Fruit fly (Drosophila melanogaster) whole organism, pupa: ENCODE data around the gene CG31949.

Experiments
- CG10348 ChIP-seq: fragments of 200-800 bp; sonication (Bioruptor generic); IDR thresholded peaks from 2 replicates; pipeline ENCODE4 v1.3.6; 2022; ENCODE audit warnings: missing biosample characterization, missing genetic modification characterization
- CG12605 ChIP-seq: fragments of 200-800 bp; sonication (Bioruptor generic); IDR thresholded peaks from 2 replicates; pipeline ENCODE4 v1.3.6; 2022; ENCODE audit warnings: missing biosample characterization, missing genetic modification characterization
- CG13204 ChIP-seq: fragments of 200-800 bp; sonication (Bioruptor generic); optimal IDR thresholded peaks from 2 replicates; lab custom pipeline; 2018; ENCODE audit warnings: missing biosample characterization, mild to moderate bottlenecking, missing genetic modification characterization, moderate library complexity
- CG14655 ChIP-seq: fragments of 200-800 bp; sonication (Bioruptor generic); optimal IDR thresholded peaks from 3 replicates; lab custom pipeline; 2017; ENCODE audit warnings: mild to moderate bottlenecking, missing biosample characterization, missing genetic modification reagents, missing genetic modification characterization
- CG15710 ChIP-seq: fragments of 200-800 bp; sonication (Bioruptor generic); optimal IDR thresholded peaks from 2 replicates; lab custom pipeline; 2018; ENCODE audit warnings: missing biosample characterization, mild to moderate bottlenecking, missing genetic modification characterization, moderate library complexity
- CG17806 ChIP-seq: fragments of 200-800 bp; sonication (Bioruptor generic); optimal IDR thresholded peaks from 2 replicates; lab custom pipeline; 2018; ENCODE audit warnings: missing biosample characterization, mild to moderate bottlenecking, missing genetic modification characterization, moderate library complexity
- CG32121 ChIP-seq: fragments of 200-800 bp; sonication (Bioruptor generic); IDR thresholded peaks from 2 replicates; pipeline ENCODE4 v1.3.6; 2022; ENCODE audit warnings: missing biosample characterization, missing genetic modification characterization
- CG34367 ChIP-seq: fragments of 200-800 bp; sonication (Bioruptor generic); optimal IDR thresholded peaks from 2 replicates; lab custom pipeline; 2018; ENCODE audit warnings: missing biosample characterization, mild to moderate bottlenecking, missing genetic modification characterization
- CG4496 ChIP-seq: fragments of 200-800 bp; sonication (Bioruptor generic); IDR thresholded peaks from 3 replicates; pipeline ENCODE4 v1.3.6; 2022; ENCODE audit warnings: missing biosample characterization, missing genetic modification characterization
- CG8159 ChIP-seq: fragments of 200-800 bp; sonication (Bioruptor generic); optimal IDR thresholded peaks from 3 replicates; lab custom pipeline; 2018; ENCODE audit warnings: missing biosample characterization, mild to moderate bottlenecking, missing genetic modification characterization, moderate library complexity
- CG8301 ChIP-seq: fragments of 200-800 bp; sonication (Bioruptor generic); optimal IDR thresholded peaks from 2 replicates; lab custom pipeline; 2018; ENCODE audit warnings: missing biosample characterization, mild to moderate bottlenecking, missing genetic modification characterization
- CG9948 ChIP-seq: fragments of 200-800 bp; sonication (Bioruptor generic); optimal IDR thresholded peaks from 2 replicates; lab custom pipeline; 2018; ENCODE audit warnings: missing biosample characterization, mild to moderate bottlenecking, missing genetic modification characterization, moderate library complexity
- D1 ChIP-seq: fragments of 200-800 bp; sonication (Bioruptor generic); optimal IDR thresholded peaks from 2 replicates; lab custom pipeline; 2018; ENCODE audit warnings: missing biosample characterization, mild to moderate bottlenecking, missing genetic modification characterization, moderate library complexity
- EcR ChIP-seq: fragments of 200-800 bp; sonication (Bioruptor generic); optimal IDR thresholded peaks from 3 replicates; lab custom pipeline; 2019; ENCODE audit warnings: missing biosample characterization, missing genetic modification characterization, mild to moderate bottlenecking, moderate library complexity, missing genetic modification reagents
- Ets98B ChIP-seq: fragments of 200-800 bp; sonication (Bioruptor generic); IDR thresholded peaks from 2 replicates; pipeline ENCODE4 v1.3.6; 2022; ENCODE audit warnings: missing biosample characterization, missing genetic modification characterization
- Pif1A ChIP-seq: fragments of 200-800 bp; sonication (Bioruptor generic); optimal IDR thresholded peaks from 3 replicates; lab custom pipeline; 2016; ENCODE audit warnings: missing biosample characterization, missing genetic modification characterization
- Pif1B ChIP-seq: fragments of 200-800 bp; sonication (Bioruptor generic); optimal IDR thresholded peaks from 3 replicates; lab custom pipeline; 2016; ENCODE audit warnings: missing biosample characterization, missing genetic modification characterization
- Snoo ChIP-seq: fragments of 200-800 bp; sonication (Bioruptor generic); optimal IDR thresholded peaks from 3 replicates; lab custom pipeline; 2017; ENCODE audit warnings: missing biosample characterization, mild to moderate bottlenecking, missing genetic modification characterization, inconsistent platforms
- fd96Ca ChIP-seq: fragments of 200-800 bp; sonication (Bioruptor generic); IDR thresholded peaks from 3 replicates; pipeline ENCODE4 v1.3.6; 2022; ENCODE audit warnings: missing biosample characterization, missing genetic modification characterization
- gl ChIP-seq: fragments of 200-800 bp; sonication (Bioruptor generic); optimal IDR thresholded peaks from 2 replicates; lab custom pipeline; 2018; ENCODE audit warnings: missing biosample characterization, mild to moderate bottlenecking, missing genetic modification characterization
- rn ChIP-seq: fragments of 200-800 bp; sonication (Bioruptor generic); IDR thresholded peaks from 2 replicates; pipeline ENCODE4 v1.3.6; 2022; ENCODE audit warnings: missing biosample characterization, missing genetic modification characterization

Gene CG31949

dm6 chr2L:2265221-2265620, 34.7 kb upstream of the CG31949 start, which contains the start of gene CG34049:
CG34049 (minus strand) TSS chr2L:2265321.
- TF ChIP-seq CG15710 (tag; lab: Kevin White, UChicago) (no peak), EcR (GFP tag; lab: Kevin White, UChicago) (no peak), Pif1B (GFP tag; lab: Kevin White, UChicago) (no peak), Pif1A (GFP tag; lab: Kevin White, UChicago) (no peak), CG10348 (no peak), Snoo (no peak), fd96Ca (GFP tag; lab: Robert Waterston, UW) (no peak), CG4496 (GFP tag; lab: Robert Waterston, UW) (no peak)

- no peak for TF ChIP-seq Snoo
- TF ChIP-seq fd96Ca (GFP tag; lab: Robert Waterston, UW): no peak
- no peak for TF ChIP-seq Pif1A (GFP tag; lab: Kevin White, UChicago)
- TF ChIP-seq CG13204 (GFP tag; lab: Kevin White, UChicago): no peak
- TF ChIP-seq CG15710 (tag; lab: Kevin White, UChicago): no peak
- TF ChIP-seq CG8301 (tag; lab: Kevin White, UChicago): no peak
- no peak for TF ChIP-seq gl (tag; lab: Kevin White, UChicago)
- TF ChIP-seq CG12605 (GFP tag; lab: Robert Waterston, UW): no peak
- no peak for TF ChIP-seq CG14655
- TF ChIP-seq CG32121 (GFP tag; lab: Robert Waterston, UW): no peak
- no peak for TF ChIP-seq EcR (GFP tag; lab: Kevin White, UChicago)
- no peak for TF ChIP-seq CG4496 (GFP tag; lab: Robert Waterston, UW)
- TF ChIP-seq CG34367: no peak
- TF ChIP-seq CG10348: no peak
- no peak for TF ChIP-seq CG9948 (tag; lab: Kevin White, UChicago)
- no peak for TF ChIP-seq CG8159
- no peak for TF ChIP-seq D1
- TF ChIP-seq Ets98B (GFP tag; lab: Robert Waterston, UW): no peak
Measured at dm6 chr2L:2269040-2269439, 30.9 kb upstream of the CG31949 start, which contains the start of gene CG17242. CG17242 (minus strand) TSS chr2L:2269140.

- TF ChIP-seq EcR (GFP tag; lab: Kevin White, UChicago): no peak
- TF ChIP-seq CG12605 (GFP tag; lab: Robert Waterston, UW): no peak
- TF ChIP-seq rn (GFP tag; lab: Robert Waterston, UW): no peak
- TF ChIP-seq CG17806 (tag; lab: Kevin White, UChicago): no peak
- TF ChIP-seq CG8159: no peak
- TF ChIP-seq fd96Ca (GFP tag; lab: Robert Waterston, UW): no peak
- no peak for TF ChIP-seq Pif1B (GFP tag; lab: Kevin White, UChicago)
- TF ChIP-seq CG9948 (tag; lab: Kevin White, UChicago): no peak
- TF ChIP-seq CG15710 (tag; lab: Kevin White, UChicago): no peak
- TF ChIP-seq gl (tag; lab: Kevin White, UChicago): no peak
- TF ChIP-seq Snoo: no peak
- no peak for TF ChIP-seq Pif1A (GFP tag; lab: Kevin White, UChicago)
- TF ChIP-seq CG32121 (GFP tag; lab: Robert Waterston, UW): no peak
- TF ChIP-seq CG14655: no peak
- TF ChIP-seq CG8301 (tag; lab: Kevin White, UChicago): no peak
- TF ChIP-seq CG34367: no peak
- TF ChIP-seq CG4496 (GFP tag; lab: Robert Waterston, UW): no peak
Measured at dm6 chr2L:2284863-2285262, 15.0 kb upstream of the CG31949 start, which contains the start of gene CG4271. CG4271 (plus strand) TSS chr2L:2285163.

- TF ChIP-seq CG8159 (no peak), CG15710 (tag; lab: Kevin White, UChicago) (no peak), EcR (GFP tag; lab: Kevin White, UChicago) (no peak)
Measured at dm6 chr2L:2286773-2287172, 13.1 kb upstream of the CG31949 start, which contains the start of gene CG31681. CG31681 (minus strand) TSS chr2L:2286873.

dm6 chr2L:2287807-2288206, 12.1 kb upstream of the CG31949 start, which contains the start of gene CG42658:
CG42658 (minus strand) TSS chr2L:2287907.
- TF ChIP-seq EcR (GFP tag; lab: Kevin White, UChicago): no peak
- no peak for TF ChIP-seq CG14655
- no peak for TF ChIP-seq Pif1A (GFP tag; lab: Kevin White, UChicago)
- no peak for TF ChIP-seq CG9948 (tag; lab: Kevin White, UChicago)
- TF ChIP-seq CG13204 (GFP tag; lab: Kevin White, UChicago): no peak
- TF ChIP-seq rn (GFP tag; lab: Robert Waterston, UW): no peak
- no peak for TF ChIP-seq Snoo
- no peak for TF ChIP-seq gl (tag; lab: Kevin White, UChicago)

dm6 chr2L:2289316-2289715, 10.6 kb upstream of the CG31949 start, which contains the start of gene CG17237:
CG17237 (minus strand) TSS chr2L:2289416.
- TF ChIP-seq CG9948 (tag; lab: Kevin White, UChicago) (no peak), CG8159 (no peak), CG34367 (no peak)
- TF ChIP-seq, all 21 proteins: peak for 0

dm6 chr2L:2290638-2291037, 9.3 kb upstream of the CG31949 start, which contains the start of gene robl22E:
robl22E (minus strand) TSS chr2L:2290738.
- TF ChIP-seq CG15710 (tag; lab: Kevin White, UChicago): no peak
- TF ChIP-seq EcR (GFP tag; lab: Kevin White, UChicago): no peak
- no peak for TF ChIP-seq CG14655
